Fruit fly (Drosophila melanogaster): Measurements from ENCODE around the gene CG13248.

Gene CG13248

dm6 chr3L:20397770-20398169 is 12.6 kb downstream of the CG13248 start:
- no peak for TF ChIP-seq Hr78 (GFP tag; optimal IDR thresholded peaks at IDR 0.05)
- no peak for TF ChIP-seq HLH106 (tag; optimal IDR thresholded peaks at IDR 0.05)
- TF ChIP-seq Hnf4 (GFP tag; optimal IDR thresholded peaks at IDR 0.05): no peak
- TF ChIP-seq Myc (optimal IDR thresholded peaks at IDR 0.05): no peak
- TF ChIP-seq woc (GFP tag; optimal IDR thresholded peaks at IDR 0.05): no peak
- TF ChIP-seq fru (GFP tag; optimal IDR thresholded peaks at IDR 0.05): no peak
- TF ChIP-seq sv (GFP tag; optimal IDR thresholded peaks at IDR 0.05): no peak
- TF ChIP-seq Jra (GFP tag; optimal IDR thresholded peaks at IDR 0.05): no peak
- TF ChIP-seq dsf (GFP tag; optimal IDR thresholded peaks at IDR 0.05; ENCODE audit: borderline replicate concordance): no peak
- no peak for TF ChIP-seq lola (GFP tag; optimal IDR thresholded peaks at IDR 0.05)
- TF ChIP-seq GATAd (GFP tag; optimal IDR thresholded peaks at IDR 0.05): no peak
- TF ChIP-seq h (GFP tag; optimal IDR thresholded peaks at IDR 0.05): no peak
- TF ChIP-seq CrebA (GFP tag; optimal IDR thresholded peaks at IDR 0.05; ENCODE audit: borderline replicate concordance): no peak
- no peak for TF ChIP-seq dl (GFP tag; optimal IDR thresholded peaks at IDR 0.05; ENCODE audit: insufficient read depth in 1 of 2, partially characterized antibody in 2 of 2)
- no peak for TF ChIP-seq N (GFP tag; optimal IDR thresholded peaks at IDR 0.05)
- TF ChIP-seq brk (GFP tag; optimal IDR thresholded peaks at IDR 0.05): no peak
- no peak for TF ChIP-seq Rel (GFP tag; optimal IDR thresholded peaks at IDR 0.05)
- no peak for TF ChIP-seq Rel (tag; optimal IDR thresholded peaks at IDR 0.05)

dm6 chr3L:20396047-20396446 is 14.3 kb downstream of the CG13248 start:
- TF ChIP-seq lola (GFP tag; optimal IDR thresholded peaks at IDR 0.05) (no peak), CrebA (GFP tag; optimal IDR thresholded peaks at IDR 0.05; ENCODE audit: borderline replicate concordance) (no peak), ey (GFP tag; optimal IDR thresholded peaks at IDR 0.05) (no peak), brk (GFP tag; optimal IDR thresholded peaks at IDR 0.05) (no peak), tai (GFP tag; optimal IDR thresholded peaks at IDR 0.05) (no peak)

dm6 chr3L:20395257-20395909 is 15.0 kb downstream of the CG13248 start:
- TF ChIP-seq foxo (GFP tag; optimal IDR thresholded peaks at IDR 0.05): peak in 1 of 2 experiments; percentile 71
- TF ChIP-seq fru (GFP tag; optimal IDR thresholded peaks at IDR 0.05): peak; percentile 68
- peak; percentile 58 for TF ChIP-seq OdsH (GFP tag; optimal IDR thresholded peaks at IDR 0.05)
- peak; percentile 54 for TF ChIP-seq ey (GFP tag; optimal IDR thresholded peaks at IDR 0.05)
- TF ChIP-seq psq (GFP tag; optimal IDR thresholded peaks at IDR 0.05): peak; percentile 59
- peak; percentile 46 for TF ChIP-seq Sp1 (GFP tag; optimal IDR thresholded peaks at IDR 0.05)
- TF ChIP-seq sv (GFP tag; optimal IDR thresholded peaks at IDR 0.05): peak; percentile 8
- TF ChIP-seq br (GFP tag; optimal IDR thresholded peaks at IDR 0.05): peak; percentile 53
- TF ChIP-seq Dfd (GFP tag; optimal IDR thresholded peaks at IDR 0.05): no peak
- peak; percentile 30 for TF ChIP-seq Hnf4 (GFP tag; optimal IDR thresholded peaks at IDR 0.05)
- no peak for TF ChIP-seq Rel (GFP tag; optimal IDR thresholded peaks at IDR 0.05)
- TF ChIP-seq Rel (tag; optimal IDR thresholded peaks at IDR 0.05): peak; percentile 91
- no peak for TF ChIP-seq Jra (GFP tag; optimal IDR thresholded peaks at IDR 0.05)
- TF ChIP-seq N (GFP tag; optimal IDR thresholded peaks at IDR 0.05): no peak
- TF ChIP-seq woc (GFP tag; optimal IDR thresholded peaks at IDR 0.05): peak; percentile 50
- TF ChIP-seq h (GFP tag; optimal IDR thresholded peaks at IDR 0.05): peak; percentile 68
- peak; percentile 25 for TF ChIP-seq HLH106 (tag; optimal IDR thresholded peaks at IDR 0.05)
- peak; percentile 33 for TF ChIP-seq CG32264 (GFP tag; optimal IDR thresholded peaks at IDR 0.05)
- no peak for TF ChIP-seq sage (GFP tag; optimal IDR thresholded peaks at IDR 0.05)
- peak; percentile 62 for TF ChIP-seq rgr (GFP tag; optimal IDR thresholded peaks at IDR 0.05)
- TF ChIP-seq Hr83 (GFP tag; optimal IDR thresholded peaks at IDR 0.05; ENCODE audit: poor library complexity, severe bottlenecking): peak; percentile 3
- no peak for TF ChIP-seq CG9705 (GFP tag; optimal IDR thresholded peaks at IDR 0.05)
- TF ChIP-seq brk (GFP tag; optimal IDR thresholded peaks at IDR 0.05): peak; percentile 29

- TF ChIP-seq ey (GFP tag; optimal IDR thresholded peaks at IDR 0.05): no peak
- TF ChIP-seq dsf (GFP tag; optimal IDR thresholded peaks at IDR 0.05; ENCODE audit: borderline replicate concordance): no peak
- TF ChIP-seq Myc (optimal IDR thresholded peaks at IDR 0.05): no peak
- TF ChIP-seq sv (GFP tag; optimal IDR thresholded peaks at IDR 0.05): no peak
- no peak for TF ChIP-seq lola (GFP tag; optimal IDR thresholded peaks at IDR 0.05)
- no peak for TF ChIP-seq Rel (GFP tag; optimal IDR thresholded peaks at IDR 0.05)
- peak; percentile 49 for TF ChIP-seq Rel (tag; optimal IDR thresholded peaks at IDR 0.05)
- TF ChIP-seq N (GFP tag; optimal IDR thresholded peaks at IDR 0.05): no peak
- no peak for TF ChIP-seq Sp1 (GFP tag; optimal IDR thresholded peaks at IDR 0.05)
- TF ChIP-seq usp (GFP tag; optimal IDR thresholded peaks at IDR 0.05): no peak
- no peak for TF ChIP-seq CrebA (GFP tag; optimal IDR thresholded peaks at IDR 0.05; ENCODE audit: borderline replicate concordance)
- TF ChIP-seq Jra (GFP tag; optimal IDR thresholded peaks at IDR 0.05): peak; percentile 11
- no peak for TF ChIP-seq dmrt93B (GFP tag; optimal IDR thresholded peaks at IDR 0.05)
- peak; percentile 8 for TF ChIP-seq h (GFP tag; optimal IDR thresholded peaks at IDR 0.05)
- TF ChIP-seq pan (optimal IDR thresholded peaks at IDR 0.05): no peak
- no peak for TF ChIP-seq tai (GFP tag; optimal IDR thresholded peaks at IDR 0.05)
Observed at dm6 chr3L:20393357-20393756, 17.0 kb downstream of the CG13248 start, which contains the start of gene CG33969. Gene CG33969, minus strand, starts transcription at chr3L:20393553.
